Fruit fly (Drosophila melanogaster) whole organism, embryonic: ENCODE data around the gene Gcna.

Experiments
- Abd-B ChIP-seq: fragments of 200-800 bp; sonication (Bioruptor generic); optimal IDR thresholded peaks from 2 replicates; lab custom pipeline; 2018; ENCODE audit warnings: missing biosample characterization, mild to moderate bottlenecking, missing genetic modification characterization, moderate library complexity
- Adf1 ChIP-seq: fragments of 200-800 bp; sonication (Bioruptor generic); IDR thresholded peaks from 2 replicates; pipeline ENCODE4 v1.3.6; 2022; ENCODE audit warnings: missing biosample characterization, missing genetic modification characterization
- Awh ChIP-seq: fragments of 200-800 bp; sonication (Bioruptor generic); IDR thresholded peaks from 2 replicates; pipeline ENCODE4, ENCODE4 v1.3.6; 2022; ENCODE audit warnings: missing biosample characterization, missing genetic modification characterization
- Blimp-1 ChIP-seq: fragments of 200-800 bp; sonication (Bioruptor generic); optimal IDR thresholded peaks from 3 replicates; lab custom pipeline; 2018; ENCODE audit warnings: missing biosample characterization, missing genetic modification characterization, mild to moderate bottlenecking, moderate library complexity, missing genetic modification reagents
- CG10321 ChIP-seq: fragments of 200-800 bp; sonication (Bioruptor generic); IDR thresholded peaks from 2 replicates; pipeline ENCODE4 v1.3.6; 2022; ENCODE audit warnings: missing biosample characterization, missing genetic modification characterization
- CG10462 ChIP-seq: fragments of 200-800 bp; sonication (Bioruptor generic); optimal IDR thresholded peaks from 2 replicates; lab custom pipeline; 2016; ENCODE audit warnings: missing biosample characterization, missing genetic modification characterization
- CG12071 ChIP-seq: fragments of 200-800 bp; sonication (Bioruptor generic); optimal IDR thresholded peaks from 3 replicates; lab custom pipeline; 2018; ENCODE audit warnings: missing biosample characterization, mild to moderate bottlenecking, missing genetic modification characterization
- CG12659 ChIP-seq: fragments of 200-800 bp; sonication (Bioruptor generic); optimal IDR thresholded peaks from 3 replicates; lab custom pipeline; 2017; ENCODE audit warnings: mild to moderate bottlenecking, missing biosample characterization, missing genetic modification reagents, missing genetic modification characterization
- CG12769 ChIP-seq: fragments of 200-800 bp; sonication (Bioruptor generic); optimal IDR thresholded peaks from 2 replicates; lab custom pipeline; 2019; ENCODE audit warnings: missing biosample characterization, mild to moderate bottlenecking, missing genetic modification characterization, moderate library complexity
- CG12942 ChIP-seq: fragments of 200-800 bp; sonication (Bioruptor generic); optimal IDR thresholded peaks from 3 replicates; lab custom pipeline; 2016; ENCODE audit warnings: missing biosample characterization, missing genetic modification characterization
- CG13894 ChIP-seq: fragments of 200-800 bp; sonication (Bioruptor generic); optimal IDR thresholded peaks from 3 replicates; lab custom pipeline; 2018; ENCODE audit warnings: missing biosample characterization, mild to moderate bottlenecking, missing genetic modification characterization, moderate library complexity
- CG17612 ChIP-seq: fragments of 200-800 bp; sonication (Bioruptor generic); IDR thresholded peaks from 2 replicates; pipeline ENCODE4 v1.3.6; 2022; ENCODE audit warnings: missing biosample characterization, missing genetic modification characterization
- CG17802 ChIP-seq: fragments of 200-800 bp; sonication (Bioruptor generic); optimal IDR thresholded peaks from 2 replicates; lab custom pipeline; 2018; ENCODE audit warnings: missing biosample characterization, mild to moderate bottlenecking, missing genetic modification characterization, moderate library complexity
- CG1832 ChIP-seq: fragments of 200-800 bp; sonication (Bioruptor generic); optimal IDR thresholded peaks from 2 replicates; lab custom pipeline; 2017; ENCODE audit warnings: missing biosample characterization, mild to moderate bottlenecking, missing genetic modification characterization, inconsistent platforms
- CG34376 ChIP-seq: fragments of 200-800 bp; sonication (Bioruptor generic); optimal IDR thresholded peaks from 2 replicates; lab custom pipeline; 2018; ENCODE audit warnings: missing biosample characterization, mild to moderate bottlenecking, missing genetic modification characterization
- CG3847 ChIP-seq: fragments of 200-800 bp; sonication (Bioruptor generic); IDR thresholded peaks from 2 replicates; pipeline ENCODE4 v1.3.6; 2022; ENCODE audit warnings: missing biosample characterization, missing genetic modification characterization
- CG3995 ChIP-seq: fragments of 200-800 bp; sonication (Bioruptor generic); optimal IDR thresholded peaks from 3 replicates; lab custom pipeline; 2016; ENCODE audit warnings: missing biosample characterization, missing genetic modification characterization
- CG4282 ChIP-seq: fragments of 200-800 bp; sonication (Bioruptor generic); optimal IDR thresholded peaks from 2 replicates; lab custom pipeline; 2016; ENCODE audit warnings: missing biosample characterization, missing genetic modification characterization
- CG6175 ChIP-seq: fragments of 200-800 bp; sonication (Bioruptor generic); IDR thresholded peaks from 3 replicates; pipeline ENCODE4 v1.3.6; 2022; ENCODE audit warnings: missing biosample characterization, missing genetic modification characterization
- CG7963 ChIP-seq: fragments of 200-800 bp; sonication (Bioruptor generic); IDR thresholded peaks from 3 replicates; pipeline ENCODE4 v1.3.6; 2022; ENCODE audit warnings: missing biosample characterization, missing genetic modification characterization; ENCODE audit not compliant: partially characterized antibody
- CG7987 ChIP-seq: fragments of 200-800 bp; sonication (Bioruptor generic); optimal IDR thresholded peaks from 2 replicates; lab custom pipeline; 2018; ENCODE audit warnings: missing biosample characterization, mild to moderate bottlenecking, missing genetic modification characterization, moderate library complexity
- CG8944 ChIP-seq: fragments of 200-800 bp; sonication (Bioruptor generic); optimal IDR thresholded peaks from 3 replicates; lab custom pipeline; 2016; ENCODE audit warnings: missing biosample characterization, missing genetic modification characterization
- Dfd ChIP-seq, 2 experiments: fragments of >200 bp; optimal IDR thresholded peaks; 2 replicates each; lab custom pipeline; 2017; ENCODE audit warnings: missing biosample characterization in 2 of 2, missing genetic modification characterization in 2 of 2
- Doc2 ChIP-seq: fragments of 200-800 bp; sonication (Bioruptor generic); IDR thresholded peaks from 2 replicates; pipeline ENCODE4 v1.3.6; 2022; ENCODE audit warnings: missing biosample characterization, missing genetic modification characterization
- GATAe ChIP-seq: fragments of 200-800 bp; sonication (Bioruptor generic); conservative IDR thresholded peaks from 2 replicates; pipeline ENCODE4 v1.3.6; 2022; ENCODE audit warnings: missing biosample characterization, missing genetic modification characterization
- Kr ChIP-seq: fragments of 200-800 bp; sonication (Bioruptor generic); optimal IDR thresholded peaks from 2 replicates; lab custom pipeline; 2017; ENCODE audit warnings: missing biosample characterization, mild to moderate bottlenecking, missing genetic modification characterization
- Med ChIP-seq: fragments of 200-800 bp; sonication (Bioruptor generic); peaks from one replicate; lab custom pipeline; 2016; ENCODE audit warnings: missing biosample characterization, missing genetic modification characterization, mild to moderate bottlenecking, inconsistent platforms, moderate library complexity
- Meics ChIP-seq: fragments of 200-800 bp; sonication (Bioruptor generic); optimal IDR thresholded peaks from 2 replicates; lab custom pipeline; 2017; ENCODE audit warnings: missing biosample characterization, mild to moderate bottlenecking, missing genetic modification characterization
- Pdp1 ChIP-seq, 2 experiments: fragments of 200-800 bp; sonication (Bioruptor generic); optimal IDR thresholded peaks; 3 replicates each; lab custom pipeline; 2016; ENCODE audit warnings: missing biosample characterization in 2 of 2, missing genetic modification characterization in 2 of 2, mild to moderate bottlenecking in 1 of 2, moderate library complexity in 1 of 2
- Side ChIP-seq: fragments of 200-800 bp; sonication (Bioruptor generic); optimal IDR thresholded peaks from 2 replicates; lab custom pipeline; 2016; ENCODE audit warnings: missing biosample characterization, missing genetic modification characterization
- Sin3A ChIP-seq: fragments of >200 bp; optimal IDR thresholded peaks from 2 replicates; lab custom pipeline; 2018
- Stat92E ChIP-seq, 3 experiments: fragments of >200 bp in 2 of 3; fragments of 200-800 bp in 1 of 3; sonication (Bioruptor generic) in 1 of 3; optimal IDR thresholded peaks; 2 replicates each; lab custom pipeline; 2017 to 2019; ENCODE audit warnings: missing biosample characterization in 3 of 3, missing genetic modification characterization in 3 of 3, mild to moderate bottlenecking in 1 of 3, moderate library complexity in 1 of 3
- abd-A ChIP-seq: fragments of 200-800 bp; sonication (Bioruptor generic); optimal IDR thresholded peaks from 3 replicates; lab custom pipeline; 2019; ENCODE audit warnings: missing biosample characterization, mild to moderate bottlenecking, missing genetic modification characterization, moderate library complexity
- ac ChIP-seq: fragments of 200-800 bp; sonication (Bioruptor generic); optimal IDR thresholded peaks from 3 replicates; lab custom pipeline; 2017; ENCODE audit warnings: missing biosample characterization, mild to moderate bottlenecking, missing genetic modification characterization
- chinmo ChIP-seq: fragments of 200-800 bp; sonication (Bioruptor generic); IDR thresholded peaks from 4 replicates; pipeline ENCODE4 v1.3.6; 2022; ENCODE audit warnings: missing biosample characterization, missing genetic modification characterization; ENCODE audit not compliant: partially characterized antibody
- chm ChIP-seq: fragments of 200-800 bp; sonication (Bioruptor generic); IDR thresholded peaks from 2 replicates; pipeline ENCODE4 v1.3.6; 2022; ENCODE audit warnings: missing biosample characterization, missing genetic modification characterization
- da ChIP-seq: fragments of 200-800 bp; sonication (Bioruptor generic); optimal IDR thresholded peaks from 2 replicates; lab custom pipeline; 2016; ENCODE audit warnings: missing biosample characterization, missing genetic modification characterization
- exex ChIP-seq: fragments of 200-800 bp; sonication (Bioruptor generic); optimal IDR thresholded peaks from 4 replicates; lab custom pipeline; 2018; ENCODE audit warnings: missing biosample characterization, mild to moderate bottlenecking, missing genetic modification characterization, moderate library complexity
- fd96Cb ChIP-seq: fragments of 200-800 bp; sonication (Bioruptor generic); optimal IDR thresholded peaks from 2 replicates; lab custom pipeline; 2018; ENCODE audit warnings: missing biosample characterization, mild to moderate bottlenecking, missing genetic modification characterization, moderate library complexity
- gt ChIP-seq: fragments of 200-800 bp; sonication (Bioruptor generic); IDR thresholded peaks from 2 replicates; pipeline ENCODE4 v1.3.6; 2022; ENCODE audit warnings: missing biosample characterization, missing genetic modification characterization
- inv ChIP-seq: fragments of 200-800 bp; sonication (Bioruptor generic); IDR thresholded peaks from 2 replicates; pipeline ENCODE4 v1.3.6; 2022; ENCODE audit warnings: missing biosample characterization, missing genetic modification characterization; ENCODE audit not compliant: partially characterized antibody
- jumu ChIP-seq: fragments of 200-800 bp; sonication (Bioruptor generic); optimal IDR thresholded peaks from 3 replicates; lab custom pipeline; 2016; ENCODE audit warnings: missing biosample characterization, missing genetic modification characterization
- kay ChIP-seq: fragments of 200-800 bp; sonication (Bioruptor generic); optimal IDR thresholded peaks from 2 replicates; lab custom pipeline; 2016; ENCODE audit warnings: missing biosample characterization, missing genetic modification characterization
- ken ChIP-seq: fragments of 200-800 bp; sonication (Bioruptor generic); IDR thresholded peaks from 3 replicates; pipeline ENCODE4 v1.3.6; 2022; ENCODE audit warnings: missing biosample characterization, missing genetic modification characterization
- peb ChIP-seq: fragments of 200-800 bp; sonication (Bioruptor generic); IDR thresholded peaks from 2 replicates; pipeline ENCODE4 v1.3.6; 2022; ENCODE audit warnings: missing biosample characterization, missing genetic modification characterization
- pita ChIP-seq: fragments of 200-800 bp; sonication (Bioruptor generic); optimal IDR thresholded peaks from 2 replicates; lab custom pipeline; 2017; ENCODE audit warnings: missing biosample characterization, mild to moderate bottlenecking, missing genetic modification characterization
- ro ChIP-seq: fragments of 200-800 bp; sonication (Bioruptor generic); IDR thresholded peaks from 2 replicates; pipeline ENCODE4 v1.3.6; 2022; ENCODE audit warnings: missing biosample characterization, missing genetic modification characterization
- sr ChIP-seq: fragments of 200-800 bp; sonication (Bioruptor generic); IDR thresholded peaks from 3 replicates; pipeline ENCODE4 v1.3.6; 2022; ENCODE audit warnings: missing biosample characterization, missing genetic modification characterization
- tgo ChIP-seq: fragments of 200-800 bp; sonication (Bioruptor generic); IDR thresholded peaks from 3 replicates; pipeline ENCODE4 v1.3.6; 2022; ENCODE audit warnings: missing biosample characterization, missing genetic modification characterization
- tll ChIP-seq, 2 experiments: fragments of 200-800 bp in 1 of 2; fragments of >200 bp in 1 of 2; sonication (Bioruptor generic) in 1 of 2; optimal IDR thresholded peaks; 2 replicates each; lab custom pipeline; 2017 to 2019; ENCODE audit warnings: missing biosample characterization in 2 of 2, missing genetic modification characterization in 2 of 2, mild to moderate bottlenecking in 1 of 2, moderate library complexity in 1 of 2
- ttk ChIP-seq: fragments of 200-800 bp; sonication (Bioruptor generic); IDR thresholded peaks from 2 replicates; pipeline ENCODE4 v2.1.2; 2022; ENCODE audit warnings: missing biosample characterization, missing genetic modification characterization

Gcna gene

DNA sequence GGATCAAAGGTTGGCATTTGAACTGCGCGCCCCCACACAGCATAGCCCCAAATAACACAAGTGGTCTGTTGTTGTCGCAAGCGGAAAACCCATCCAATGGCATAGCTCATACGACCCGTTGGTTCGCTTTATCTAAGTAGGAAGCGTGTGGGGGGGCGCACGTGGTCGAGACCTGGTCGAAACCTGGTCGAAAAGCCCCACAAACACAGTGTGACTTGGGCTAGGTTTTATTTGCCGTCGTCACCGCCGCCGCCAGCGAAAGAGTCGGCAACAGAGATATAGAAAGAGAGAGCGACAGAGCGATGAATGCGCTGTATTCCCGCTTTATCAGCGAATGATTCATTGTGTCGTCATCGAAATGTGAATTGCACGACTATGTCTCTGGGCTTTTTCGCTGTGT lies 22.8 kb downstream of the Gcna start (continued):
- peak; percentile 22 for TF ChIP-seq Blimp-1 (GFP tag; lab: Kevin White, UChicago)
- no peak for TF ChIP-seq CG6175 (GFP tag; lab: Robert Waterston, UW)
- peak; percentile 79 for TF ChIP-seq kay
- peak; percentile 37; the same call in 1 of the 2 replicates for TF ChIP-seq Adf1
- TF ChIP-seq sr, result peak; percentile 44; the same call in 1 of the 3 replicates
- TF ChIP-seq da (GFP tag; lab: Kevin White, UChicago), result no peak
- TF ChIP-seq chm (GFP tag; lab: Robert Waterston, UW), result no peak
- TF ChIP-seq jumu, result no peak
- no peak for TF ChIP-seq CG17612 (GFP tag; lab: Robert Waterston, UW)
- no peak for TF ChIP-seq inv
- TF ChIP-seq CG12071, result peak; percentile 8
- peak; percentile 55 for TF ChIP-seq CG13894
- TF ChIP-seq pita (GFP tag; lab: Kevin White, UChicago), result no peak
- TF ChIP-seq CG12769, result peak; percentile 82
- TF ChIP-seq ken (GFP tag; lab: Robert Waterston, UW), result no peak
- TF ChIP-seq tll (GFP tag; optimal IDR thresholded peaks at IDR 0.05; lab: Kevin White, UChicago), result no peak
- TF ChIP-seq Kr, result no peak
- TF ChIP-seq CG1832 (GFP tag; lab: Kevin White, UChicago), result no peak
- TF ChIP-seq ttk (GFP tag; lab: Robert Waterston, UW), result no peak
- TF ChIP-seq Sin3A (lab: Kevin White, UChicago), result no peak
- no peak for TF ChIP-seq Doc2
- no peak for TF ChIP-seq Side (GFP tag; lab: Kevin White, UChicago)
- TF ChIP-seq ro (GFP tag; lab: Robert Waterston, UW), result no peak
- peak in 1 of 2 experiments; percentile 1 for TF ChIP-seq Pdp1 (GFP tag; optimal IDR thresholded peaks at IDR 0.05; lab: Kevin White, UChicago)
- peak; percentile 94 for TF ChIP-seq CG7987
- no peak for TF ChIP-seq Abd-B (GFP tag; lab: Kevin White, UChicago)
- TF ChIP-seq Med (GFP tag; lab: Kevin White, UChicago), result peak; percentile 87
- TF ChIP-seq CG12942 (GFP tag; lab: Kevin White, UChicago), result no peak
- TF ChIP-seq tgo (GFP tag; lab: Robert Waterston, UW), result peak; percentile 16; the same call in 1 of the 3 replicates
- TF ChIP-seq Stat92E (GFP tag; optimal IDR thresholded peaks at IDR 0.05; lab: Kevin White, UChicago), result no peak
- TF ChIP-seq Meics, result no peak
- TF ChIP-seq CG8944 (GFP tag; lab: Kevin White, UChicago), result no peak
- no peak for TF ChIP-seq GATAe (GFP tag; lab: Robert Waterston, UW)
- TF ChIP-seq CG12659 (GFP tag; lab: Kevin White, UChicago), result no peak
- peak; percentile 10 for TF ChIP-seq abd-A (tag; lab: Kevin White, UChicago)
- TF ChIP-seq CG3847 (GFP tag; lab: Robert Waterston, UW), result no peak
- no peak for TF ChIP-seq gt (GFP tag; lab: Robert Waterston, UW)
- peak; percentile 34 for TF ChIP-seq exex (tag; lab: Kevin White, UChicago)
- TF ChIP-seq Dfd (GFP tag; optimal IDR thresholded peaks at IDR 0.05; lab: Kevin White, UChicago), result no peak
- no peak for TF ChIP-seq peb (GFP tag; lab: Robert Waterston, UW)
- TF ChIP-seq CG4282 (GFP tag; lab: Kevin White, UChicago), result no peak
- TF ChIP-seq CG10321 (GFP tag; lab: Robert Waterston, UW), result peak; percentile 36; the same call in 1 of the 2 replicates
- TF ChIP-seq CG7963, result no peak
- TF ChIP-seq chinmo (GFP tag; lab: Robert Waterston, UW), result 0 out of 4 replicates have a peak, but pooled peaks have one; percentile 48
- TF ChIP-seq fd96Cb, result no peak
- no peak for TF ChIP-seq Awh (GFP tag; lab: Robert Waterston, UW)
- peak; percentile 47 for TF ChIP-seq CG34376
- TF ChIP-seq CG17802, result no peak
- TF ChIP-seq CG3995 (GFP tag; lab: Kevin White, UChicago), result no peak
- TF ChIP-seq ac, result no peak
- TF ChIP-seq CG10462 (GFP tag; lab: Kevin White, UChicago), result no peak
